Worm (Caenorhabditis elegans) whole organism, L3 larva: Measurements from ENCODE around the gene xpb-1.

Experiments
- ceh-9 ChIP-seq: sonication (generic microtip); optimal IDR thresholded peaks from 2 replicates; lab custom pipeline; 2018; ENCODE audit warnings: missing biosample characterization, missing genetic modification characterization
- daf-12 ChIP-seq: fragments of 150-350 bp; optimal IDR thresholded peaks from 2 replicates; lab custom pipeline; 2014; ENCODE audit warnings: missing biosample characterization, missing genetic modification reagents, missing genetic modification characterization
- fos-1 ChIP-seq: fragments of 150-350 bp; optimal IDR thresholded peaks from 2 replicates; lab custom pipeline; 2014; ENCODE audit warnings: missing biosample characterization, missing genetic modification characterization
- jun-1 ChIP-seq: fragments of 150-350 bp; optimal IDR thresholded peaks from 2 replicates; lab custom pipeline; 2014; ENCODE audit warnings: missing biosample characterization, missing genetic modification reagents, missing genetic modification characterization
- nhr-77 ChIP-seq: fragments of 150-350 bp; optimal IDR thresholded peaks from 2 replicates; lab custom pipeline; 2014; ENCODE audit warnings: missing biosample characterization, missing genetic modification characterization
- pqm-1 ChIP-seq: fragments of 150-350 bp; optimal IDR thresholded peaks from 2 replicates; lab custom pipeline; 2017; ENCODE audit warnings: missing biosample characterization, missing genetic modification characterization, inconsistent platforms
- skn-1 ChIP-seq: fragments of 150-350 bp; optimal IDR thresholded peaks from 2 replicates; lab custom pipeline; 2014; ENCODE audit warnings: missing biosample characterization, missing genetic modification characterization
- tbx-2 ChIP-seq: sonication (generic microtip); optimal IDR thresholded peaks from 2 replicates; lab custom pipeline; 2016; ENCODE audit warnings: mild to moderate bottlenecking, missing genetic modification characterization, missing compliant biosample characterization
- ztf-11 ChIP-seq: fragments of 150-350 bp; optimal IDR thresholded peaks from 2 replicates; lab custom pipeline; 2014; ENCODE audit warnings: missing biosample characterization, missing genetic modification characterization

DNA sequence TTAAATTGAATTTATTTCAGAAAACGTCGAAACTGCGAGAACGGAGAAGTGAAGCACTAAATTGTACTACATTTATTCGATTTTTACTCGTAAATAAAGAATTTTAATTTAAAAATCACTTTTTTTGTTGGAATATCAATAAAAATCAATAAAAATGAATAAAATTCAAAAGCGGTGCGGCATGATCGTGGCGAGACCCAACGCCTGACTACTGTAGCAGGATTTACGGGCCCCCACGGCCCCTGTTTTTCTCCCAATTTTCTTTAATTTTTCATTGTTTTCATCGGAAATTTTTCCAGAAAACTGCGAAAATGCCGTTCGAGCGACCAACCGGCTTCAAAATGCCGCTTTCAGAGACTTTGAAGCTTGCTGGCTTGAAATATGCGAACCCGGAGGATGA, 17.6 kb upstream of the xpb-1 start, which contains the start of gene Y66D12A.19:
- TF ChIP-seq ceh-9 (no peak), skn-1 (tag; lab: Kevin White, UChicago) (no peak), nhr-77 (tag; lab: Kevin White, UChicago) (no peak), ztf-11 (tag; lab: Kevin White, UChicago) (no peak), fos-1 (no peak), pqm-1 (tag; lab: Kevin White, UChicago) (no peak), tbx-2 (no peak), daf-12 (no peak), jun-1 (tag; lab: Kevin White, UChicago) (no peak)
